Worm (Caenorhabditis elegans): Measurements from ENCODE around the gene C28G1.2.

ce11 chrX:8805475-8805874, 30.3 kb upstream of the C28G1.2 start:
- no peak for TF ChIP-seq lin-39 (tag; optimal IDR thresholded peaks at IDR 0.05)
- no peak for TF ChIP-seq jun-1 (tag; optimal IDR thresholded peaks at IDR 0.05)
- no peak for TF ChIP-seq mdl-1 (tag; optimal IDR thresholded peaks at IDR 0.05)
- no peak for TF ChIP-seq nhr-25 (tag; optimal IDR thresholded peaks at IDR 0.05)
- no peak for TF ChIP-seq nhr-77 (tag; optimal IDR thresholded peaks at IDR 0.05)
- TF ChIP-seq sea-2 (GFP tag; optimal IDR thresholded peaks at IDR 0.05) = no peak
